Fruit fly (Drosophila melanogaster): ENCODE results near the gene CG7115.

The CG7115 gene

DNA sequence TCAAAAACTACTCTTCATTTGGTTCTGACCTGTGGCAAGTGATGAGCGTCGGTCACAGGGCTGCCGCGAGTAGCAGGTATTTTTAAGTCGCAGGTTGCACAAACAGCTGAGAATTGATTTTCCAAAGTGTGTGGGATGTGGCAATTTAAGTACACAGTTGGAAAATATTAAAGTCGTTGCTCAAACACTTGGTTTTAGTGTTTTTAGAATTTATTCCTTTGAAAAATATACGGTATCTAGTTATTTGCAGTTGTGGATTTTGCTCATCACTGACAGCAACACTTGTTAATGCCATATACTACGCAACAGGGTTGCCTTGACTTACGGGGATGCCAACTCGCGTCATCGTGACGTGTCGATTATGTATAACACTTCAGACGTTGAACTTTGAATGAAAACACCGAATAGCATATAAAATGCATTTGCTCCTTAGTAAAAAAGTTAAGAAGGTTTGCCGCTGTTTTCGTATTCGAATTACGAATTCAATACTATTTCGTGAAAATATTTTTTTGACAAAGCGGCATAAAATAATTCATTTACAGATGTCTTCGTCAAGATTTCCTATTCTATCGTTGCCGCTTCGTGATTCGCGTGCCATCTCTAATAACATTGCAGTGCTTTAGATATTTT is 21.0 kb upstream of the CG7115 start, which contains the start of the genes Herp and r2d2 (continued):
- TF ChIP-seq esg (GFP tag; conservative IDR thresholded peaks at IDR 0.05): peak; percentile 90
- peak; percentile 92 for TF ChIP-seq pnt (GFP tag; optimal IDR thresholded peaks at IDR 0.05)
- TF ChIP-seq zfh1 (GFP tag; IDR thresholded peaks at IDR 0.05): peak; percentile 86
- peak; percentile 93 for TF ChIP-seq fu2 (GFP tag; optimal IDR thresholded peaks at IDR 0.05)
- no peak; the same call in 1 of the 2 replicates for TF ChIP-seq tna (GFP tag; IDR thresholded peaks at IDR 0.05; ENCODE audit: partially characterized antibody)
- TF ChIP-seq exex (tag; optimal IDR thresholded peaks at IDR 0.05): peak; percentile 65
- TF ChIP-seq CG12299 (tag; optimal IDR thresholded peaks at IDR 0.05): peak; percentile 88
- TF ChIP-seq lbe (GFP tag; optimal IDR thresholded peaks at IDR 0.05): peak; percentile 8
- peak; percentile 60 for TF ChIP-seq CG10462 (GFP tag; optimal IDR thresholded peaks at IDR 0.05)
- TF ChIP-seq CG3995 (GFP tag; optimal IDR thresholded peaks at IDR 0.05): peak; percentile 100
- TF ChIP-seq nom (GFP tag; optimal IDR thresholded peaks at IDR 0.05): peak; percentile 87
- peak; percentile 82 for TF ChIP-seq ERR (GFP tag; optimal IDR thresholded peaks at IDR 0.05)
- peak; percentile 62 for TF ChIP-seq CG7271 (tag; optimal IDR thresholded peaks at IDR 0.05)
- TF ChIP-seq TFAM (GFP tag; optimal IDR thresholded peaks at IDR 0.05): peak; percentile 50
- peak; percentile 86 for TF ChIP-seq Mes4 (GFP tag; optimal IDR thresholded peaks at IDR 0.05)
- TF ChIP-seq CrebB (tag; optimal IDR thresholded peaks at IDR 0.05): peak; percentile 81
- TF ChIP-seq Dip3 (GFP tag; optimal IDR thresholded peaks at IDR 0.05): peak; percentile 93
- TF ChIP-seq dpn (GFP tag; optimal IDR thresholded peaks at IDR 0.05): peak; percentile 93 to 96
- peak; percentile 92 for TF ChIP-seq Atf6 (GFP tag; IDR thresholded peaks at IDR 0.05)
- TF ChIP-seq vvl (GFP tag; IDR thresholded peaks at IDR 0.05): peak; percentile 83
- TF ChIP-seq CG9932 (GFP tag; IDR thresholded peaks at IDR 0.05): peak; percentile 95
- TF ChIP-seq tio (GFP tag; optimal IDR thresholded peaks at IDR 0.05): peak; percentile 87
- TF ChIP-seq ttk (GFP tag; IDR thresholded peaks at IDR 0.05): peak; percentile 76
- TF ChIP-seq CG10565 (GFP tag; optimal IDR thresholded peaks at IDR 0.05): peak; percentile 74
- peak; percentile 88 for TF ChIP-seq CG10209 (GFP tag; optimal IDR thresholded peaks at IDR 0.05)
- TF ChIP-seq gcm2 (GFP tag; optimal IDR thresholded peaks at IDR 0.05): peak; percentile 75
- peak; percentile 89 for TF ChIP-seq CG2712 (tag; optimal IDR thresholded peaks at IDR 0.05)
- TF ChIP-seq CG16815 (GFP tag; optimal IDR thresholded peaks at IDR 0.05): peak; percentile 83
- TF ChIP-seq vfl (GFP tag; optimal IDR thresholded peaks at IDR 0.05): peak; percentile 83
- TF ChIP-seq ftz-f1 (GFP tag; optimal IDR thresholded peaks at IDR 0.05): peak; percentile 61
- peak; percentile 82 for TF ChIP-seq H15 (GFP tag; IDR thresholded peaks at IDR 0.05)
- no peak for TF ChIP-seq pan (optimal IDR thresholded peaks at IDR 0.05)
- peak in 1 of 2 experiments; percentile 84 for TF ChIP-seq pan (GFP tag; optimal IDR thresholded peaks at IDR 0.05 in 1 of 2, IDR thresholded peaks at IDR 0.05 in 1 of 2)
- TF ChIP-seq Dip2 (GFP tag; IDR thresholded peaks at IDR 0.05): no peak
- peak; percentile 31; the same call in 1 of the 2 replicates for TF ChIP-seq GATAe (GFP tag; conservative IDR thresholded peaks at IDR 0.05)
- TF ChIP-seq trem (tag; optimal IDR thresholded peaks at IDR 0.05): peak; percentile 99
- peak; percentile 93 for TF ChIP-seq ind (GFP tag; optimal IDR thresholded peaks at IDR 0.05)
- peak; percentile 90 for TF ChIP-seq CG11504 (tag; optimal IDR thresholded peaks at IDR 0.05)
- TF ChIP-seq ssp (GFP tag; IDR thresholded peaks at IDR 0.05): peak; percentile 75
- TF ChIP-seq Mad (GFP tag; optimal IDR thresholded peaks at IDR 0.05): peak; percentile 86
- TF ChIP-seq Ets65A (GFP tag): peak; percentile 99
- TF ChIP-seq CG3838 (GFP tag; optimal IDR thresholded peaks at IDR 0.05): peak; percentile 61
- peak; percentile 91 for TF ChIP-seq chn (GFP tag; optimal IDR thresholded peaks at IDR 0.05)
- no peak for TF ChIP-seq hth (optimal IDR thresholded peaks at IDR 0.05)
- peak; percentile 48 for TF ChIP-seq Dref (GFP tag; IDR thresholded peaks at IDR 0.05)
- TF ChIP-seq Abd-B (GFP tag; optimal IDR thresholded peaks at IDR 0.05): peak; percentile 93
- TF ChIP-seq Dad (GFP tag; optimal IDR thresholded peaks at IDR 0.05): peak; percentile 91
- peak; percentile 91 for TF ChIP-seq CG4820 (GFP tag; optimal IDR thresholded peaks at IDR 0.05)
- TF ChIP-seq lmd (GFP tag; IDR thresholded peaks at IDR 0.05): peak; percentile 90
- peak; percentile 91 for TF ChIP-seq CG15696 (tag; optimal IDR thresholded peaks at IDR 0.05)
- peak; percentile 87 to 91 for TF ChIP-seq Hr51 (GFP tag; optimal IDR thresholded peaks at IDR 0.05)
